Fruit fly (Drosophila melanogaster) whole organism, embryonic: ENCODE data around the gene Tpst.

Experiments used
- B-H1 ChIP-seq: fragments of 200-800 bp; sonication (Bioruptor generic); IDR thresholded peaks from 3 replicates; pipeline ENCODE4 v1.3.6; 2022; ENCODE audit warnings: missing biosample characterization, missing genetic modification characterization
- B-H2 ChIP-seq: fragments of 200-800 bp; sonication (Bioruptor generic); optimal IDR thresholded peaks from 2 replicates; lab custom pipeline; 2018; ENCODE audit warnings: missing biosample characterization, mild to moderate bottlenecking, missing genetic modification characterization
- CG10366 ChIP-seq: fragments of 200-800 bp; sonication (Bioruptor generic); IDR thresholded peaks from 2 replicates; pipeline ENCODE4 v1.3.6; 2022; ENCODE audit warnings: missing biosample characterization, missing genetic modification characterization
- CG10543 ChIP-seq: fragments of 200-800 bp; sonication (Bioruptor generic); optimal IDR thresholded peaks from 3 replicates; lab custom pipeline; 2017; ENCODE audit warnings: missing biosample characterization, mild to moderate bottlenecking, missing genetic modification characterization, moderate library complexity
- CG12391 ChIP-seq: fragments of 200-800 bp; sonication (Bioruptor generic); optimal IDR thresholded peaks from 3 replicates; lab custom pipeline; 2018; ENCODE audit warnings: missing biosample characterization, mild to moderate bottlenecking, missing genetic modification characterization, moderate library complexity
- CG12744 ChIP-seq: fragments of 200-800 bp; sonication (Bioruptor generic); optimal IDR thresholded peaks from 2 replicates; lab custom pipeline; 2016; ENCODE audit warnings: missing biosample characterization, missing genetic modification characterization
- CG13123 ChIP-seq: fragments of 200-800 bp; sonication (Bioruptor generic); optimal IDR thresholded peaks from 2 replicates; lab custom pipeline; 2016; ENCODE audit warnings: missing biosample characterization, missing genetic modification characterization
- CG13775 ChIP-seq: fragments of 200-800 bp; sonication (Bioruptor generic); optimal IDR thresholded peaks from 3 replicates; lab custom pipeline; 2017; ENCODE audit warnings: missing biosample characterization, mild to moderate bottlenecking, missing genetic modification characterization
- CG1603 ChIP-seq: fragments of 200-800 bp; sonication (Bioruptor generic); optimal IDR thresholded peaks from 2 replicates; lab custom pipeline; 2019; ENCODE audit warnings: missing biosample characterization, mild to moderate bottlenecking, missing genetic modification characterization, moderate library complexity
- CG17385 ChIP-seq: fragments of 200-800 bp; sonication (Bioruptor generic); optimal IDR thresholded peaks from 3 replicates; lab custom pipeline; 2018; ENCODE audit warnings: missing biosample characterization, mild to moderate bottlenecking, missing genetic modification characterization
- CG30403 ChIP-seq: fragments of 200-800 bp; sonication (Bioruptor generic); optimal IDR thresholded peaks from 3 replicates; lab custom pipeline; 2016; ENCODE audit warnings: missing biosample characterization, missing genetic modification characterization
- CG34376 ChIP-seq: fragments of 200-800 bp; sonication (Bioruptor generic); optimal IDR thresholded peaks from 2 replicates; lab custom pipeline; 2018; ENCODE audit warnings: missing biosample characterization, mild to moderate bottlenecking, missing genetic modification characterization
- CG7372 ChIP-seq: fragments of 200-800 bp; sonication (Bioruptor generic); IDR thresholded peaks from 2 replicates; pipeline ENCODE4 v1.3.6; 2022; ENCODE audit warnings: missing biosample characterization, missing genetic modification characterization
- CG7987 ChIP-seq: fragments of 200-800 bp; sonication (Bioruptor generic); optimal IDR thresholded peaks from 2 replicates; lab custom pipeline; 2018; ENCODE audit warnings: missing biosample characterization, mild to moderate bottlenecking, missing genetic modification characterization, moderate library complexity
- CG8478 ChIP-seq: fragments of >200 bp; optimal IDR thresholded peaks from 2 replicates; lab custom pipeline; 2018
- CG9817 ChIP-seq: fragments of 200-800 bp; sonication (Bioruptor generic); optimal IDR thresholded peaks from 2 replicates; lab custom pipeline; 2018; ENCODE audit warnings: missing biosample characterization, mild to moderate bottlenecking, missing genetic modification characterization, moderate library complexity
- CG9932 ChIP-seq: fragments of 200-800 bp; sonication (Bioruptor generic); IDR thresholded peaks from 2 replicates; pipeline ENCODE4 v1.3.6; 2022; ENCODE audit warnings: missing biosample characterization, missing genetic modification characterization
- CTCF ChIP-seq: fragments of 200-800 bp; sonication (Bioruptor generic); optimal IDR thresholded peaks from 2 replicates; lab custom pipeline; 2017; ENCODE audit warnings: missing biosample characterization, mild to moderate bottlenecking, missing genetic modification characterization, moderate library complexity
- Dad ChIP-seq: fragments of 200-800 bp; sonication (Bioruptor generic); optimal IDR thresholded peaks from 3 replicates; lab custom pipeline; 2016; ENCODE audit warnings: missing biosample characterization, missing genetic modification characterization
- Dbx ChIP-seq: fragments of 200-800 bp; sonication (Bioruptor generic); IDR thresholded peaks from 3 replicates; pipeline ENCODE4 v1.3.6; 2022; ENCODE audit warnings: missing biosample characterization, missing genetic modification characterization
- GATAe ChIP-seq: fragments of 200-800 bp; sonication (Bioruptor generic); conservative IDR thresholded peaks from 2 replicates; pipeline ENCODE4 v1.3.6; 2022; ENCODE audit warnings: missing biosample characterization, missing genetic modification characterization
- Hmr ChIP-seq: fragments of 200-800 bp; sonication (Bioruptor generic); optimal IDR thresholded peaks from 3 replicates; lab custom pipeline; 2017; ENCODE audit warnings: mild to moderate bottlenecking, missing biosample characterization, missing genetic modification reagents, missing genetic modification characterization
- Lpt ChIP-seq: fragments of >200 bp; optimal IDR thresholded peaks from 2 replicates; lab custom pipeline; 2018; ENCODE audit warnings: missing biosample characterization, missing genetic modification characterization
- Med ChIP-seq: fragments of 200-800 bp; sonication (Bioruptor generic); peaks from one replicate; lab custom pipeline; 2016; ENCODE audit warnings: missing biosample characterization, missing genetic modification characterization, mild to moderate bottlenecking, inconsistent platforms, moderate library complexity
- Pdp1 ChIP-seq, 2 experiments: fragments of 200-800 bp; sonication (Bioruptor generic); optimal IDR thresholded peaks; 3 replicates each; lab custom pipeline; 2016; ENCODE audit warnings: missing biosample characterization in 2 of 2, missing genetic modification characterization in 2 of 2, mild to moderate bottlenecking in 1 of 2, moderate library complexity in 1 of 2
- Sox100B ChIP-seq: fragments of 200-800 bp; sonication (Bioruptor generic); optimal IDR thresholded peaks from 3 replicates; lab custom pipeline; 2018; ENCODE audit warnings: missing biosample characterization, mild to moderate bottlenecking, missing genetic modification characterization
- Tbp ChIP-seq: fragments of >200 bp; optimal IDR thresholded peaks from 2 replicates; lab custom pipeline; 2018; ENCODE audit warnings: missing biosample characterization, missing genetic modification characterization
- Trl ChIP-seq, 3 experiments: fragments of >200 bp in 2 of 3; fragments of 200-800 bp in 1 of 3; sonication (Bioruptor generic) in 1 of 3; optimal IDR thresholded peaks; 2 replicates in 1 of 3; 3 replicates in 2 of 3; lab custom pipeline; 2016 to 2017; ENCODE audit warnings: missing biosample characterization in 1 of 3, missing genetic modification characterization in 1 of 3
- amos ChIP-seq: fragments of 200-800 bp; sonication (Bioruptor generic); IDR thresholded peaks from 2 replicates; pipeline ENCODE4 v1.3.6; 2022; ENCODE audit warnings: missing biosample characterization, missing genetic modification characterization; ENCODE audit not compliant: partially characterized antibody
- cato ChIP-seq: fragments of 200-800 bp; sonication (Bioruptor generic); optimal IDR thresholded peaks from 2 replicates; lab custom pipeline; 2016; ENCODE audit warnings: missing biosample characterization, missing genetic modification characterization, borderline replicate concordance
- chinmo ChIP-seq: fragments of 200-800 bp; sonication (Bioruptor generic); IDR thresholded peaks from 4 replicates; pipeline ENCODE4 v1.3.6; 2022; ENCODE audit warnings: missing biosample characterization, missing genetic modification characterization; ENCODE audit not compliant: partially characterized antibody
- corto ChIP-seq: fragments of 200-800 bp; sonication (Bioruptor generic); optimal IDR thresholded peaks from 2 replicates; lab custom pipeline; 2016; ENCODE audit warnings: missing biosample characterization, mild to moderate bottlenecking, missing genetic modification characterization, moderate library complexity
- crol ChIP-seq: fragments of 200-800 bp; sonication (Bioruptor generic); IDR thresholded peaks from 2 replicates; pipeline ENCODE4 v1.3.6; 2022; ENCODE audit warnings: missing biosample characterization, missing genetic modification characterization
- cwo ChIP-seq: fragments of 200-800 bp; sonication (Bioruptor generic); optimal IDR thresholded peaks from 3 replicates; lab custom pipeline; 2017; ENCODE audit warnings: missing biosample characterization, missing genetic modification characterization, mild to moderate bottlenecking, moderate library complexity, missing genetic modification reagents
- exex ChIP-seq: fragments of 200-800 bp; sonication (Bioruptor generic); optimal IDR thresholded peaks from 4 replicates; lab custom pipeline; 2018; ENCODE audit warnings: missing biosample characterization, mild to moderate bottlenecking, missing genetic modification characterization, moderate library complexity
- eyg ChIP-seq: fragments of 200-800 bp; sonication (Bioruptor generic); optimal IDR thresholded peaks from 3 replicates; lab custom pipeline; 2016; ENCODE audit warnings: missing biosample characterization, missing genetic modification characterization
- fu2 ChIP-seq: fragments of 200-800 bp; sonication (Bioruptor generic); optimal IDR thresholded peaks from 2 replicates; lab custom pipeline; 2016; ENCODE audit warnings: missing biosample characterization, missing genetic modification characterization
- grn ChIP-seq: fragments of 200-800 bp; sonication (Bioruptor generic); optimal IDR thresholded peaks from 3 replicates; lab custom pipeline; 2017; ENCODE audit warnings: missing biosample characterization, missing genetic modification characterization
- inv ChIP-seq: fragments of 200-800 bp; sonication (Bioruptor generic); IDR thresholded peaks from 2 replicates; pipeline ENCODE4 v1.3.6; 2022; ENCODE audit warnings: missing biosample characterization, missing genetic modification characterization; ENCODE audit not compliant: partially characterized antibody
- mirr ChIP-seq: fragments of 200-800 bp; sonication (Bioruptor generic); optimal IDR thresholded peaks from 3 replicates; lab custom pipeline; 2018; ENCODE audit warnings: missing biosample characterization, mild to moderate bottlenecking, missing genetic modification characterization
- nerfin-2 ChIP-seq: fragments of 200-800 bp; sonication (Bioruptor generic); IDR thresholded peaks from 2 replicates; pipeline ENCODE4 v1.3.6; 2022; ENCODE audit warnings: missing biosample characterization, missing genetic modification characterization; ENCODE audit not compliant: partially characterized antibody
- otp ChIP-seq: fragments of 200-800 bp; sonication (Bioruptor generic); IDR thresholded peaks from 3 replicates; pipeline ENCODE4, ENCODE4 v1.3.6; 2022; ENCODE audit warnings: missing biosample characterization, missing genetic modification characterization
- pho ChIP-seq: fragments of 200-800 bp; sonication (Bioruptor generic); optimal IDR thresholded peaks from 2 replicates; lab custom pipeline; 2016; ENCODE audit warnings: missing biosample characterization, missing genetic modification characterization
- rib ChIP-seq: fragments of 200-800 bp; sonication (Bioruptor generic); IDR thresholded peaks from 2 replicates; pipeline ENCODE4 v1.3.6; 2022; ENCODE audit warnings: missing biosample characterization, missing genetic modification characterization
- sd ChIP-seq: fragments of 200-800 bp; sonication (Bioruptor generic); optimal IDR thresholded peaks from 3 replicates; lab custom pipeline; 2018; ENCODE audit warnings: missing biosample characterization, mild to moderate bottlenecking, missing genetic modification characterization, moderate library complexity
- sisA ChIP-seq: fragments of 200-800 bp; sonication (Bioruptor generic); IDR thresholded peaks from 2 replicates; pipeline ENCODE4 v1.3.6; 2022; ENCODE audit warnings: missing biosample characterization, missing genetic modification characterization
- sug ChIP-seq: fragments of 200-800 bp; optimal IDR thresholded peaks from 2 replicates; lab custom pipeline; 2019; ENCODE audit warnings: missing biosample characterization, mild to moderate bottlenecking, missing genetic modification characterization, moderate library complexity
- unc-4 ChIP-seq: fragments of 200-800 bp; sonication (Bioruptor generic); IDR thresholded peaks from 2 replicates; pipeline ENCODE4 v1.3.6; 2022; ENCODE audit warnings: missing biosample characterization, missing genetic modification characterization; ENCODE audit not compliant: partially characterized antibody
- vvl ChIP-seq: fragments of 200-800 bp; sonication (Bioruptor generic); IDR thresholded peaks from 2 replicates; pipeline ENCODE4 v1.3.6; 2022; ENCODE audit warnings: missing biosample characterization, missing genetic modification characterization

Tpst gene

dm6 chrX:13636810-13637209 lies 73.2 kb downstream of the Tpst start:
- TF ChIP-seq rib, result 0 out of 2 replicates have a peak, but pooled peaks have one; percentile 24
- TF ChIP-seq CG12391, result no peak
- peak; percentile 24 for TF ChIP-seq Hmr (GFP tag; lab: Kevin White, UChicago)
- TF ChIP-seq GATAe (GFP tag; lab: Robert Waterston, UW), result peak; percentile 52
- TF ChIP-seq otp, result no peak
- no peak for TF ChIP-seq CG10366 (GFP tag; lab: Robert Waterston, UW)
- no peak for TF ChIP-seq fu2
- TF ChIP-seq crol (GFP tag; lab: Robert Waterston, UW), result peak; percentile 68
- no peak for TF ChIP-seq Lpt (GFP tag; lab: Kevin White, UChicago)
- peak; percentile 19 for TF ChIP-seq CG17385 (GFP tag; lab: Kevin White, UChicago)
- TF ChIP-seq Trl (optimal IDR thresholded peaks at IDR 0.05; lab: Kevin White, UChicago), result peak; percentile 12 to 43
- TF ChIP-seq Trl (GFP tag; optimal IDR thresholded peaks at IDR 0.05; lab: Kevin White, UChicago), result no peak
- TF ChIP-seq CTCF (GFP tag; lab: Kevin White, UChicago), result no peak
- TF ChIP-seq nerfin-2, result 0 out of 2 replicates have a peak, but pooled peaks have one; percentile 5
- TF ChIP-seq sd, result peak; percentile 41
- TF ChIP-seq grn (GFP tag; lab: Kevin White, UChicago), result peak; percentile 16
- TF ChIP-seq exex (tag; lab: Kevin White, UChicago), result peak; percentile 87
- 0 out of 3 replicates have a peak, but pooled peaks have one; percentile 22 for TF ChIP-seq Dbx (GFP tag; lab: Robert Waterston, UW)
- no peak for TF ChIP-seq eyg
- peak; percentile 98 for TF ChIP-seq sug
- TF ChIP-seq cato (GFP tag; lab: Kevin White, UChicago), result no peak
- peak; percentile 71 for TF ChIP-seq mirr (GFP tag; lab: Kevin White, UChicago)
- peak; percentile 73 for TF ChIP-seq CG34376
- TF ChIP-seq cwo, result peak; percentile 44
- peak; percentile 36 for TF ChIP-seq CG10543 (GFP tag; lab: Kevin White, UChicago)
- no peak for TF ChIP-seq Tbp (GFP tag; lab: Kevin White, UChicago)
- TF ChIP-seq, all 482 proteins: peak for 16

dm6 chrX:13637588-13637987 lies 74.0 kb downstream of the Tpst start:
- TF ChIP-seq vvl (GFP tag; lab: Robert Waterston, UW) (no peak), CG13775 (GFP tag; lab: Kevin White, UChicago) (no peak), CG1603 (tag; lab: Kevin White, UChicago) (no peak), pho (GFP tag; lab: Kevin White, UChicago) (no peak), amos (GFP tag; lab: Robert Waterston, UW) (no peak), CG12744 (GFP tag; lab: Kevin White, UChicago) (no peak), Med (GFP tag; lab: Kevin White, UChicago) (peak; percentile 46), B-H2 (GFP tag; lab: Kevin White, UChicago) (no peak), CG7987 (GFP tag; lab: Kevin White, UChicago) (peak; percentile 61), CG8478 (lab: Kevin White, UChicago) (no peak), chinmo (0 out of 4 replicates have a peak, but pooled peaks have one; percentile 55), corto (GFP tag; lab: Kevin White, UChicago) (no peak), CG9932 (GFP tag; lab: Robert Waterston, UW) (no peak), Sox100B (GFP tag; lab: Kevin White, UChicago) (no peak), CG7372 (peak; percentile 80), inv (GFP tag; lab: Robert Waterston, UW) (no peak), B-H1 (GFP tag; lab: Robert Waterston, UW) (no peak), CG13123 (GFP tag; lab: Kevin White, UChicago) (no peak), Dad (no peak), CG9817 (no peak), Pdp1 (GFP tag; optimal IDR thresholded peaks at IDR 0.05; lab: Kevin White, UChicago) (peak in 1 of 2 experiments; percentile 75), sisA (no peak), CG30403 (GFP tag; lab: Kevin White, UChicago) (no peak), unc-4 (GFP tag; lab: Robert Waterston, UW) (no peak)
